Worm (Caenorhabditis elegans) whole organism, young adult: Measurements from ENCODE around the gene otpl-1.

Experiments
- C06A6.2 ChIP-seq: fragments of 200-800 bp; sonication (Bioruptor generic); conservative IDR thresholded peaks from 2 replicates; pipeline ENCODE4 v1.3.6; 2022; ENCODE audit warnings: missing genetic modification characterization, missing compliant biosample characterization
- F33H1.4 ChIP-seq: fragments of 200-800 bp; sonication (Bioruptor generic); IDR thresholded peaks from 2 replicates; pipeline ENCODE4 v1.3.6; 2022; ENCODE audit warnings: missing genetic modification reagents, missing genetic modification characterization, missing compliant biosample characterization
- F57A8.1 ChIP-seq: fragments of 200-800 bp; sonication (Bioruptor generic); optimal IDR thresholded peaks from 2 replicates; lab custom pipeline; 2018; ENCODE audit warnings: mild to moderate bottlenecking, missing genetic modification characterization, moderate library complexity, missing compliant biosample characterization
- T26A5.8 ChIP-seq: sonication (generic microtip); optimal IDR thresholded peaks from 2 replicates; lab custom pipeline; 2016; ENCODE audit warnings: missing genetic modification characterization, missing compliant biosample characterization
- Y95B8A.8 ChIP-seq: fragments of 200-800 bp; sonication (Bioruptor generic); IDR thresholded peaks from 2 replicates; pipeline ENCODE4 v1.3.6; 2022; ENCODE audit warnings: missing genetic modification reagents, missing genetic modification characterization, missing compliant biosample characterization
- aptf-2 ChIP-seq: fragments of 200-800 bp; sonication (Bioruptor generic); conservative IDR thresholded peaks from 2 replicates; pipeline ENCODE4 v1.3.6; 2022; ENCODE audit warnings: missing genetic modification reagents, missing genetic modification characterization, missing compliant biosample characterization
- ccch-3 ChIP-seq: fragments of 200-800 bp; sonication (Bioruptor generic); optimal IDR thresholded peaks from 2 replicates; lab custom pipeline; 2018; ENCODE audit warnings: mild to moderate bottlenecking, missing genetic modification characterization, missing compliant biosample characterization
- cebp-1 ChIP-seq, 2 experiments: fragments of 200-800 bp in 1 of 2; sonication (Bioruptor generic) in 1 of 2; sonication (generic microtip) in 1 of 2; IDR thresholded peaks in 1 of 2; optimal IDR thresholded peaks in 1 of 2; 2 replicates each; pipeline versions ENCODE4 v1.3.6 to Lab custom; 2017 to 2022; ENCODE audit warnings: missing compliant biosample characterization in 2 of 2, missing genetic modification characterization in 2 of 2, mild to moderate bottlenecking in 1 of 2, missing genetic modification reagents in 1 of 2, moderate library complexity in 1 of 2
- ceh-40 ChIP-seq: fragments of 200-800 bp; sonication (Bioruptor generic); IDR thresholded peaks from 2 replicates; pipeline ENCODE4 v1.3.6; 2022; ENCODE audit warnings: missing genetic modification characterization, missing compliant biosample characterization
- ets-4 ChIP-seq: fragments of 200-800 bp; sonication (Bioruptor generic); optimal IDR thresholded peaks from 2 replicates; lab custom pipeline; 2018; ENCODE audit warnings: mild to moderate bottlenecking, missing genetic modification characterization, missing compliant biosample characterization
- hlh-12 ChIP-seq: sonication (generic microtip); optimal IDR thresholded peaks from 2 replicates; lab custom pipeline; 2016; ENCODE audit warnings: missing genetic modification characterization, missing compliant biosample characterization
- hmg-1.2 ChIP-seq: fragments of 200-800 bp; sonication (Bioruptor generic); IDR thresholded peaks from 2 replicates; pipeline ENCODE4 v1.3.6; 2022; ENCODE audit warnings: missing genetic modification reagents, missing genetic modification characterization, missing compliant biosample characterization
- hsf-1 ChIP-seq: fragments of 200-800 bp; sonication (Bioruptor generic); IDR thresholded peaks from 2 replicates; pipeline ENCODE4 v1.3.6; 2022; ENCODE audit warnings: missing genetic modification reagents, missing genetic modification characterization, missing compliant biosample characterization
- madf-3 ChIP-seq: fragments of 200-800 bp; sonication (Bioruptor generic); IDR thresholded peaks from 2 replicates; pipeline ENCODE4 v1.3.6; 2022; ENCODE audit warnings: missing genetic modification reagents, missing genetic modification characterization, missing compliant biosample characterization
- madf-6 ChIP-seq: fragments of 200-800 bp; sonication (Bioruptor generic); IDR thresholded peaks from 2 replicates; pipeline ENCODE4 v1.3.6; 2022; ENCODE audit warnings: missing genetic modification reagents, missing genetic modification characterization, missing compliant biosample characterization
- nfya-1 ChIP-seq: sonication (generic microtip); optimal IDR thresholded peaks from 2 replicates; lab custom pipeline; 2017; ENCODE audit warnings: antibody characterized with exemption, missing compliant biosample characterization, missing genetic modification characterization, borderline replicate concordance; ENCODE audit not compliant: insufficient read depth
- rpc-1 ChIP-seq, 2 experiments: fragments of 150-350 bp in 1 of 2; sonication (generic microtip) in 1 of 2; optimal IDR thresholded peaks; 2 replicates each; lab custom pipeline; 2014 to 2018; ENCODE audit warnings: missing biosample characterization in 1 of 2, missing genetic modification characterization in 1 of 2, missing genetic modification reagents in 1 of 2, missing genotype in 1 of 2
- snpc-3.4 ChIP-seq: sonication (generic microtip); optimal IDR thresholded peaks from 2 replicates; lab custom pipeline; 2017; ENCODE audit warnings: missing genetic modification characterization, mild to moderate bottlenecking, missing compliant biosample characterization, antibody characterized with exemption, moderate library complexity, missing genotype, missing genetic modification reagents
- somi-1 ChIP-seq: fragments of 200-800 bp; sonication (Bioruptor generic); optimal IDR thresholded peaks from 2 replicates; lab custom pipeline; 2018; ENCODE audit warnings: mild to moderate bottlenecking, missing genetic modification characterization, missing compliant biosample characterization
- sptf-2 ChIP-seq: fragments of 200-800 bp; sonication (Bioruptor generic); optimal IDR thresholded peaks from 2 replicates; lab custom pipeline; 2018; ENCODE audit warnings: mild to moderate bottlenecking, missing genetic modification characterization, missing compliant biosample characterization
- zfh-2 ChIP-seq: fragments of 200-800 bp; sonication (Bioruptor generic); conservative IDR thresholded peaks from 2 replicates; pipeline ENCODE4 v1.3.6; 2022; ENCODE audit warnings: missing genetic modification reagents, missing genetic modification characterization, missing compliant biosample characterization
- ztf-22 ChIP-seq: fragments of 200-800 bp; sonication (Bioruptor generic); optimal IDR thresholded peaks from 2 replicates; lab custom pipeline; 2018; ENCODE audit warnings: mild to moderate bottlenecking, missing genetic modification characterization, moderate library complexity, missing compliant biosample characterization
- ztf-26 ChIP-seq: sonication (generic microtip); optimal IDR thresholded peaks from 2 replicates; lab custom pipeline; 2017; ENCODE audit warnings: missing genetic modification characterization, missing compliant biosample characterization

Gene otpl-1

ce11 chrIV:3613022-3613605, 44.3 kb downstream of the otpl-1 start, which contains the start of gene ltah-1.2 (continued):
- TF ChIP-seq madf-3 (GFP tag; lab: Robert Waterston, UW) (no peak), ztf-22 (peak; percentile 81), sptf-2 (GFP tag; lab: Kevin White, UChicago) (no peak)

ce11 chrIV:3618719-3619118, 49.9 kb downstream of the otpl-1 start:
- no peak for TF ChIP-seq F57A8.1 (GFP tag; lab: Kevin White, UChicago)
- TF ChIP-seq madf-6 (GFP tag; lab: Robert Waterston, UW), result 0 out of 2 replicates have a peak, but pooled peaks have one; percentile 27

- TF ChIP-seq cebp-1 (GFP tag; IDR thresholded peaks at IDR 0.05; lab: Robert Waterston, UW) (no peak), cebp-1 (tag; optimal IDR thresholded peaks at IDR 0.05; lab: Kevin White, UChicago) (no peak), zfh-2 (GFP tag; lab: Robert Waterston, UW) (0 out of 2 replicates have a peak, but pooled peaks have one; percentile 11), snpc-3.4 (tag; lab: Kevin White, UChicago) (no peak), T26A5.8 (tag; lab: Kevin White, UChicago) (no peak), aptf-2 (GFP tag; lab: Robert Waterston, UW) (no peak)
- TF ChIP-seq, all 124 proteins: peak for 1
Measured at ce11 chrIV:3621805-3622355, 53.1 kb downstream of the otpl-1 start.

ce11 chrIV:3624597-3624996, 55.8 kb downstream of the otpl-1 start, which contains the start of the genes cha-1 and unc-17:
TSS of gene cha-1 (minus strand) at chrIV:3624697.
TSS of gene unc-17 (minus strand) at chrIV:3624699.
- no peak for TF ChIP-seq rpc-1 (optimal IDR thresholded peaks at IDR 0.05; lab: Kevin White, UChicago)
- TF ChIP-seq rpc-1 (tag; optimal IDR thresholded peaks at IDR 0.05; lab: Kevin White, UChicago), result no peak
- TF ChIP-seq F57A8.1 (GFP tag; lab: Kevin White, UChicago), result no peak
- no peak for TF ChIP-seq ccch-3 (GFP tag; lab: Kevin White, UChicago)
- TF ChIP-seq hmg-1.2 (GFP tag; lab: Robert Waterston, UW), result no peak
- TF ChIP-seq nfya-1 (tag; lab: Kevin White, UChicago), result no peak
- TF ChIP-seq ets-4 (GFP tag; lab: Kevin White, UChicago), result no peak
- no peak for TF ChIP-seq somi-1 (GFP tag; lab: Kevin White, UChicago)
- TF ChIP-seq Y95B8A.8, result no peak
- TF ChIP-seq hsf-1 (GFP tag; lab: Robert Waterston, UW), result no peak
- no peak for TF ChIP-seq snpc-3.4 (tag; lab: Kevin White, UChicago)
- TF ChIP-seq hlh-12 (tag; lab: Kevin White, UChicago), result no peak
- TF ChIP-seq, all 124 proteins: peak for 0

ce11 chrIV:3626447-3626846, 57.7 kb downstream of the otpl-1 start:
- TF ChIP-seq ets-4 (GFP tag; lab: Kevin White, UChicago) (no peak), F33H1.4 (GFP tag; lab: Robert Waterston, UW) (no peak), ceh-40 (GFP tag; lab: Robert Waterston, UW) (no peak), zfh-2 (GFP tag; lab: Robert Waterston, UW) (no peak), ztf-26 (no peak), C06A6.2 (GFP tag; lab: Robert Waterston, UW) (no peak)
